Fruit fly (Drosophila melanogaster) whole organism, pupa: ENCODE results near the gene Egfrap.

ENCODE experiments used
- CG12605 ChIP-seq: fragments of 200-800 bp; sonication (Bioruptor generic); IDR thresholded peaks from 2 replicates; pipeline ENCODE4 v1.3.6; 2022; ENCODE audit warnings: missing biosample characterization, missing genetic modification characterization
- CG13204 ChIP-seq: fragments of 200-800 bp; sonication (Bioruptor generic); optimal IDR thresholded peaks from 2 replicates; lab custom pipeline; 2018; ENCODE audit warnings: missing biosample characterization, mild to moderate bottlenecking, missing genetic modification characterization, moderate library complexity
- CG14655 ChIP-seq: fragments of 200-800 bp; sonication (Bioruptor generic); optimal IDR thresholded peaks from 3 replicates; lab custom pipeline; 2017; ENCODE audit warnings: mild to moderate bottlenecking, missing biosample characterization, missing genetic modification reagents, missing genetic modification characterization
- CG17806 ChIP-seq: fragments of 200-800 bp; sonication (Bioruptor generic); optimal IDR thresholded peaks from 2 replicates; lab custom pipeline; 2018; ENCODE audit warnings: missing biosample characterization, mild to moderate bottlenecking, missing genetic modification characterization, moderate library complexity
- CG32121 ChIP-seq: fragments of 200-800 bp; sonication (Bioruptor generic); IDR thresholded peaks from 2 replicates; pipeline ENCODE4 v1.3.6; 2022; ENCODE audit warnings: missing biosample characterization, missing genetic modification characterization
- CG34367 ChIP-seq: fragments of 200-800 bp; sonication (Bioruptor generic); optimal IDR thresholded peaks from 2 replicates; lab custom pipeline; 2018; ENCODE audit warnings: missing biosample characterization, mild to moderate bottlenecking, missing genetic modification characterization
- CG4496 ChIP-seq: fragments of 200-800 bp; sonication (Bioruptor generic); IDR thresholded peaks from 3 replicates; pipeline ENCODE4 v1.3.6; 2022; ENCODE audit warnings: missing biosample characterization, missing genetic modification characterization
- CG8301 ChIP-seq: fragments of 200-800 bp; sonication (Bioruptor generic); optimal IDR thresholded peaks from 2 replicates; lab custom pipeline; 2018; ENCODE audit warnings: missing biosample characterization, mild to moderate bottlenecking, missing genetic modification characterization
- EcR ChIP-seq: fragments of 200-800 bp; sonication (Bioruptor generic); optimal IDR thresholded peaks from 3 replicates; lab custom pipeline; 2019; ENCODE audit warnings: missing biosample characterization, missing genetic modification characterization, mild to moderate bottlenecking, moderate library complexity, missing genetic modification reagents
- Ets98B ChIP-seq: fragments of 200-800 bp; sonication (Bioruptor generic); IDR thresholded peaks from 2 replicates; pipeline ENCODE4 v1.3.6; 2022; ENCODE audit warnings: missing biosample characterization, missing genetic modification characterization
- Pif1B ChIP-seq: fragments of 200-800 bp; sonication (Bioruptor generic); optimal IDR thresholded peaks from 3 replicates; lab custom pipeline; 2016; ENCODE audit warnings: missing biosample characterization, missing genetic modification characterization
- Snoo ChIP-seq: fragments of 200-800 bp; sonication (Bioruptor generic); optimal IDR thresholded peaks from 3 replicates; lab custom pipeline; 2017; ENCODE audit warnings: missing biosample characterization, mild to moderate bottlenecking, missing genetic modification characterization, inconsistent platforms

dm6 chr3L:5921216-5921615, 29.2 kb downstream of the Egfrap start, which contains the start of gene PXo:
- TF ChIP-seq Pif1B (GFP tag; lab: Kevin White, UChicago) (no peak), CG14655 (GFP tag; lab: Kevin White, UChicago) (no peak), CG34367 (tag; lab: Kevin White, UChicago) (no peak), CG8301 (no peak), Snoo (tag; lab: Kevin White, UChicago) (no peak), CG32121 (GFP tag; lab: Robert Waterston, UW) (no peak), CG17806 (no peak), CG4496 (GFP tag; lab: Robert Waterston, UW) (no peak), EcR (GFP tag; lab: Kevin White, UChicago) (no peak), CG13204 (GFP tag; lab: Kevin White, UChicago) (no peak), Ets98B (GFP tag; lab: Robert Waterston, UW) (no peak), CG12605 (GFP tag; lab: Robert Waterston, UW) (no peak)
